Fruit fly (Drosophila melanogaster): ENCODE results near the gene CG7296.

DNA sequence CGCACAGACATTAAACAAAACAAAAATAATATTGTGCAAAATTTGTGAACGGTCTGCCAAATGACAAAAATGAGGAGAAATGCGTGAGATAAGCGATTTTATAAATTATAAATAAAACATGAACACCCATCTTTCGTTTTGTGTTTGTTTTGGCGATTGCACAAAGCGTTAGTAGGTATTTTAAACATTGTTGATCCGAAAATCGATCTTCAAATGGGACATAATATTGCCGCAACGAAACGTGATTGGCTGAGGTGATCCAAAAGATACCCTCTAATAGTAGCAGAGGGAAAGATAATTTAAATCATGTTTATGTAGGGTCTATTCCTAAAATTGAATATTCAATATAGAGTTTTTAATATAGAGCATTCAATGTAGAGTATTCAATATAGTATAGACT, 7.3 kb downstream of the CG7296 start:
- no peak for TF ChIP-seq Dll (optimal IDR thresholded peaks at IDR 0.05)
- TF ChIP-seq psq (optimal IDR thresholded peaks at IDR 0.05) = no peak
- TF ChIP-seq usp (GFP tag; optimal IDR thresholded peaks at IDR 0.05) = no peak
- TF ChIP-seq pan (optimal IDR thresholded peaks at IDR 0.05) = no peak
- TF ChIP-seq EcR (GFP tag; optimal IDR thresholded peaks at IDR 0.05) = no peak

All from whole organism.